Worm (Caenorhabditis elegans) whole organism, dauer: Measurements from ENCODE around the gene str-188.

Experiments
- unc-62 ChIP-seq: sonication (generic microtip); optimal IDR thresholded peaks from 2 replicates; lab custom pipeline; 2017; ENCODE audit warnings: missing biosample characterization, missing genetic modification reagents, missing genetic modification characterization

str-188 gene

ce11 chrV:9716397-9716796, at the start of gene str-188:
TSS of gene str-188 (plus strand) at chrV:9716697.
- TF ChIP-seq unc-62 (GFP tag; lab: Kevin White, UChicago), result no peak

ce11 chrV:9672495-9672894, 44.0 kb upstream of the str-188 start:
- no peak for TF ChIP-seq unc-62 (GFP tag; lab: Kevin White, UChicago)

- no peak for TF ChIP-seq unc-62 (GFP tag; lab: Kevin White, UChicago)
These were observed 43.2 kb upstream of the str-188 start, which contains the start of gene sulp-8 for ce11 chrV:9673199-9673843. TSS of gene sulp-8 (minus strand) at chrV:9673667.

- TF ChIP-seq unc-62 (GFP tag; lab: Kevin White, UChicago), result no peak
These were observed 38.5 kb upstream of the str-188 start, which contains the start of gene cthd-1 for ce11 chrV:9677977-9678376. TSS of gene cthd-1 (plus strand) at chrV:9678277.

ce11 chrV:9679166-9679565, 37.3 kb upstream of the str-188 start, which contains the start of gene ZK287.9:
TSS of gene ZK287.9 (plus strand) at chrV:9679357.
- no peak for TF ChIP-seq unc-62 (GFP tag; lab: Kevin White, UChicago)

ce11 chrV:9680260-9680659, 36.2 kb upstream of the str-188 start:
- no peak for TF ChIP-seq unc-62 (GFP tag; lab: Kevin White, UChicago)

- TF ChIP-seq unc-62 (GFP tag; lab: Kevin White, UChicago), result no peak
These were observed 30.9 kb upstream of the str-188 start, which contains the start of gene ZK287.4 for ce11 chrV:9685559-9685958. TSS of gene ZK287.4 (minus strand) at chrV:9685659.

ce11 chrV:9689364-9689763, 27.1 kb upstream of the str-188 start:
- no peak for TF ChIP-seq unc-62 (GFP tag; lab: Kevin White, UChicago)

ce11 chrV:9690099-9690572, 26.4 kb upstream of the str-188 start, which contains the start of gene rbx-1:
TSS of gene rbx-1 (minus strand) at chrV:9690522.
- no peak for TF ChIP-seq unc-62 (GFP tag; lab: Kevin White, UChicago)

ce11 chrV:9690728-9691127, 25.8 kb upstream of the str-188 start:
- TF ChIP-seq unc-62 (GFP tag; lab: Kevin White, UChicago), result no peak

ce11 chrV:9692109-9692581, 24.4 kb upstream of the str-188 start, which contains the start of gene ztf-9:
TSS of gene ztf-9 (minus strand) at chrV:9692159.
- TF ChIP-seq unc-62 (GFP tag; lab: Kevin White, UChicago), result no peak

- no peak for TF ChIP-seq unc-62 (GFP tag; lab: Kevin White, UChicago)
These were observed 23.8 kb upstream of the str-188 start, which contains the start of gene ZK287.7 for ce11 chrV:9692649-9693112. TSS of gene ZK287.7 (plus strand) at chrV:9693062.

- TF ChIP-seq unc-62 (GFP tag; lab: Kevin White, UChicago), result no peak
These were observed 19.8 kb upstream of the str-188 start, which contains the start of gene her-1 for ce11 chrV:9696715-9697114. TSS of gene her-1 (plus strand) at chrV:9697015.

- TF ChIP-seq unc-62 (GFP tag; lab: Kevin White, UChicago), result no peak
These were observed 17.3 kb upstream of the str-188 start for ce11 chrV:9699216-9699615.

ce11 chrV:9701861-9702260, 14.6 kb upstream of the str-188 start:
- no peak for TF ChIP-seq unc-62 (GFP tag; lab: Kevin White, UChicago)

- no peak for TF ChIP-seq unc-62 (GFP tag; lab: Kevin White, UChicago)
These were observed 13.7 kb upstream of the str-188 start, which contains the start of gene xbx-6 for ce11 chrV:9702755-9703154. TSS of gene xbx-6 (plus strand) at chrV:9703055.
